Fruit fly (Drosophila melanogaster): Measurements from ENCODE around the gene mRpS22.

mRpS22 gene

DNA sequence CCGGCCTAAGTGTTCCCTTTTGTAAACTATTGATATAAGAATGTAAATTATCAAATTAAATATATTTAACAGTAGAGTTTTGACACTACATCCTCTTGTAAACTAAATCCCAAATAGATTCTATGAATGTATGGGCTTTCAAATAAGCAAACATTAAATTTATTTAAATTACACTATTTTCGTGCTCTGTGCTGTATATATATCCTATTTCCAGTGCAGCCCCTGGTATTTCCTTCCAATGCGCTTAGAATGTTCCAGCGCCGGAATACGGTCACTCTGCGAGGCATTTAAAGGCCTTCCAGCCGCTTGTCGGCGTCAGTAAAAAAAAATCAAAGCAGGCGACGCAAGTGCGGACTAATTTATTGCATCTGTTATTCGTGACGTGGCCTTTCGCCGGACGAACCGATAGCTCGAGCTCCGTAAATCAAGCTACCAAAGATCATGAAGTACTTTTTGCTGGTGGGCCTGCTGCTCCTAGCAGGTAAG lies 31.8 kb downstream of the mRpS22 start, which contains the start of gene Gp93 (continued):
- TF ChIP-seq CG11696 (GFP tag; IDR thresholded peaks at IDR 0.05) = peak; percentile 100
- TF ChIP-seq CG6272 (GFP tag; IDR thresholded peaks at IDR 0.05) = peak; percentile 40; the same call in 1 of the 2 replicates
- peak; percentile 45 for TF ChIP-seq CG13296 (GFP tag; optimal IDR thresholded peaks at IDR 0.05)
- TF ChIP-seq nom (GFP tag; optimal IDR thresholded peaks at IDR 0.05) = peak; percentile 67
- peak; percentile 39 for TF ChIP-seq Fer1 (GFP tag; optimal IDR thresholded peaks at IDR 0.05)
- no peak for TF ChIP-seq kah (GFP tag; optimal IDR thresholded peaks at IDR 0.05)
- TF ChIP-seq Elba2 (GFP tag; optimal IDR thresholded peaks at IDR 0.05) = peak; percentile 6
- no peak for TF ChIP-seq emc (GFP tag; optimal IDR thresholded peaks at IDR 0.05)
- peak; percentile 19; the same call in 1 of the 2 replicates for TF ChIP-seq klu (GFP tag; IDR thresholded peaks at IDR 0.05)
- TF ChIP-seq dmrt11E (tag; optimal IDR thresholded peaks at IDR 0.05) = peak; percentile 69
- TF ChIP-seq CG8281 (tag; optimal IDR thresholded peaks at IDR 0.05) = no peak
- TF ChIP-seq CG2875 (GFP tag; optimal IDR thresholded peaks at IDR 0.05) = peak; percentile 18
- TF ChIP-seq Fer2 (tag; optimal IDR thresholded peaks at IDR 0.05) = no peak
- TF ChIP-seq CG8924 (tag; optimal IDR thresholded peaks at IDR 0.05) = peak; percentile 70
- TF ChIP-seq CG11456 (GFP tag; IDR thresholded peaks at IDR 0.05) = 0 out of 3 replicates have a peak, but pooled peaks have one; percentile 43
- TF ChIP-seq amos (GFP tag; IDR thresholded peaks at IDR 0.05; ENCODE audit: partially characterized antibody) = peak; percentile 55; the same call in 1 of the 2 replicates
- no peak; the same call in 1 of the 2 replicates for TF ChIP-seq CG32767 (GFP tag; IDR thresholded peaks at IDR 0.05)
- TF ChIP-seq CG7928 (GFP tag; optimal IDR thresholded peaks at IDR 0.05) = peak; percentile 19
- no peak for TF ChIP-seq tll (GFP tag; optimal IDR thresholded peaks at IDR 0.05)
- peak; percentile 76 for TF ChIP-seq CG7839 (tag; optimal IDR thresholded peaks at IDR 0.05)
- TF ChIP-seq eyg (GFP tag; optimal IDR thresholded peaks at IDR 0.05) = no peak
- TF ChIP-seq rib (GFP tag; IDR thresholded peaks at IDR 0.05) = no peak
- no peak for TF ChIP-seq CG4854 (GFP tag; optimal IDR thresholded peaks at IDR 0.05)
- TF ChIP-seq ham (GFP tag; IDR thresholded peaks at IDR 0.05) = no peak
- peak; percentile 49 for TF ChIP-seq HLH3B (GFP tag; IDR thresholded peaks at IDR 0.05)
- no peak for TF ChIP-seq cad (GFP tag; optimal IDR thresholded peaks at IDR 0.05)
- TF ChIP-seq CG43689 (GFP tag; IDR thresholded peaks at IDR 0.05) = no peak
- no peak for TF ChIP-seq Lim3 (GFP tag; IDR thresholded peaks at IDR 0.05)
- peak; percentile 74 for TF ChIP-seq CG2712 (tag; optimal IDR thresholded peaks at IDR 0.05)
- TF ChIP-seq fd96Cb (tag; optimal IDR thresholded peaks at IDR 0.05) = peak; percentile 45
- peak; percentile 50 for TF ChIP-seq tap (tag; optimal IDR thresholded peaks at IDR 0.05)
- TF ChIP-seq CG14710 (tag; optimal IDR thresholded peaks at IDR 0.05) = peak; percentile 38
- no peak for TF ChIP-seq Nf-YA (GFP tag; IDR thresholded peaks at IDR 0.05)
- TF ChIP-seq Trl (optimal IDR thresholded peaks at IDR 0.05) = no peak
- no peak for TF ChIP-seq Trl (GFP tag; optimal IDR thresholded peaks at IDR 0.05)
- peak; percentile 57 for TF ChIP-seq bbx (GFP tag; IDR thresholded peaks at IDR 0.05; ENCODE audit: partially characterized antibody)
- no peak for TF ChIP-seq nau (GFP tag; optimal IDR thresholded peaks at IDR 0.05)
- peak; percentile 74 for TF ChIP-seq CoRest (tag; optimal IDR thresholded peaks at IDR 0.05)
- no peak for TF ChIP-seq CG1647 (GFP tag; optimal IDR thresholded peaks at IDR 0.05)
- TF ChIP-seq Aef1 (GFP tag; IDR thresholded peaks at IDR 0.05) = peak; percentile 55; the same call in 2 of the 3 replicates
- no peak for TF ChIP-seq CG6813 (GFP tag; optimal IDR thresholded peaks at IDR 0.05)
- no peak for TF ChIP-seq Hmr (GFP tag; optimal IDR thresholded peaks at IDR 0.05)
- TF ChIP-seq Adf1 (GFP tag; IDR thresholded peaks at IDR 0.05) = peak; percentile 37; the same call in 1 of the 2 replicates
- TF ChIP-seq otp (GFP tag; IDR thresholded peaks at IDR 0.05) = 0 out of 3 replicates have a peak, but pooled peaks have one; percentile 28
- peak; percentile 69 for TF ChIP-seq CG2678 (tag; optimal IDR thresholded peaks at IDR 0.05)
- TF ChIP-seq HLH54F (GFP tag; optimal IDR thresholded peaks at IDR 0.05) = peak; percentile 48
- TF ChIP-seq Kr (GFP tag; optimal IDR thresholded peaks at IDR 0.05) = no peak
- peak; percentile 87 for TF ChIP-seq MESR4 (GFP tag; optimal IDR thresholded peaks at IDR 0.05)
- TF ChIP-seq CG18476 (GFP tag; optimal IDR thresholded peaks at IDR 0.05) = no peak
- no peak for TF ChIP-seq Vsx1 (GFP tag; optimal IDR thresholded peaks at IDR 0.05)

All from whole organism, embryonic.